Worm (Caenorhabditis elegans): ENCODE data around the gene sra-29.

Gene sra-29

ce11 chrII:6598050-6598449, 22.5 kb upstream of the sra-29 start, which contains the start of gene dnj-8:
Gene dnj-8 (minus strand): TSS chrII:6598080.
- TF ChIP-seq unc-120 (tag; optimal IDR thresholded peaks at IDR 0.05; ENCODE audit: poor library complexity, severe bottlenecking) = no peak
- TF ChIP-seq mab-5 (tag; optimal IDR thresholded peaks at IDR 0.05) = no peak
- TF ChIP-seq unc-39 (tag; optimal IDR thresholded peaks at IDR 0.05) = no peak
- no peak for TF ChIP-seq ham-2 (GFP tag; optimal IDR thresholded peaks at IDR 0.05)
- TF ChIP-seq sptf-1 (tag; optimal IDR thresholded peaks at IDR 0.05) = no peak
- no peak for TF ChIP-seq M03D4.4 (tag; optimal IDR thresholded peaks at IDR 0.05)
- no peak for TF ChIP-seq pha-4 (tag; optimal IDR thresholded peaks at IDR 0.05)
- TF ChIP-seq unc-62 (GFP tag; optimal IDR thresholded peaks at IDR 0.05) = no peak
- TF ChIP-seq nhr-12 (tag; optimal IDR thresholded peaks at IDR 0.05) = no peak
- TF ChIP-seq lin-32 (GFP tag; optimal IDR thresholded peaks at IDR 0.05) = no peak
- no peak for TF ChIP-seq ceh-43 (GFP tag; optimal IDR thresholded peaks at IDR 0.05)
- no peak for TF ChIP-seq elt-1 (tag; optimal IDR thresholded peaks at IDR 0.05; ENCODE audit: borderline replicate concordance, insufficient read depth)
- no peak for TF ChIP-seq ceh-83 (GFP tag; optimal IDR thresholded peaks at IDR 0.05)
- TF ChIP-seq drap-1 (GFP tag; optimal IDR thresholded peaks at IDR 0.05) = no peak
- no peak for TF ChIP-seq ztf-11 (tag; optimal IDR thresholded peaks at IDR 0.05)
- no peak for TF ChIP-seq mls-2 (tag; optimal IDR thresholded peaks at IDR 0.05)
- no peak for TF ChIP-seq mep-1 (tag; optimal IDR thresholded peaks at IDR 0.05)
- TF ChIP-seq sem-2 (GFP tag; optimal IDR thresholded peaks at IDR 0.05) = no peak

DNA sequence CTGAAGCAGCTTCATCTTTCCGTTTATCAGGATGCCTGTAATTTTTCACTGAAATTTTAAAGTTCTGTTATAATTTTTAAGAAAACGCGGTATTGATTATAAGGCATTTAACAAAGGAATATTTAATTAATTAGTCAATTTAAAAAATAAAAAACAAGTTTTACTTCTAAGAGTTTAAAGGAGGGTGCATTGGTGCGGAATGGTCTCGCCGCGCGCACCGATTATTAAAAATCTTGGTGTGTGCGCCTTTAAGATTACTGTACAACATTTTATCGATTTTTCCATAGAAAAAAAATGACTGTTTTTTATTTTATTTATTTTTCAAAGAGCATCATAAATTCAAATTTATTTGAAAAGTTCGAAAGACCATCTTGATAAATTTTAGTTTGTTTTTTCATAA, 22.0 kb upstream of the sra-29 start:
- TF ChIP-seq ham-2 (GFP tag; optimal IDR thresholded peaks at IDR 0.05) (no peak), nhr-28 (tag; optimal IDR thresholded peaks at IDR 0.05) (no peak), unc-39 (tag; optimal IDR thresholded peaks at IDR 0.05) (no peak), bed-3 (GFP tag; optimal IDR thresholded peaks at IDR 0.05) (no peak), ces-1 (GFP tag; optimal IDR thresholded peaks at IDR 0.05) (no peak), ceh-83 (GFP tag; optimal IDR thresholded peaks at IDR 0.05) (no peak), ztf-11 (tag; optimal IDR thresholded peaks at IDR 0.05) (no peak), unc-62 (GFP tag; optimal IDR thresholded peaks at IDR 0.05) (no peak), sem-2 (GFP tag; optimal IDR thresholded peaks at IDR 0.05) (no peak), sptf-1 (tag; optimal IDR thresholded peaks at IDR 0.05) (no peak), nhr-2 (tag; optimal IDR thresholded peaks at IDR 0.05) (no peak), flh-1 (GFP tag; optimal IDR thresholded peaks at IDR 0.05) (no peak), pha-4 (tag; optimal IDR thresholded peaks at IDR 0.05) (no peak), lsy-2 (tag; optimal IDR thresholded peaks at IDR 0.05) (no peak), snpc-4 (tag; optimal IDR thresholded peaks at IDR 0.05) (no peak), blmp-1 (tag; optimal IDR thresholded peaks at IDR 0.05) (no peak), lin-32 (GFP tag; optimal IDR thresholded peaks at IDR 0.05) (no peak), tbx-8 (GFP tag; optimal IDR thresholded peaks at IDR 0.05) (no peak), nhr-12 (tag; optimal IDR thresholded peaks at IDR 0.05) (no peak), hlh-1 (tag; optimal IDR thresholded peaks at IDR 0.05) (no peak)

DNA sequence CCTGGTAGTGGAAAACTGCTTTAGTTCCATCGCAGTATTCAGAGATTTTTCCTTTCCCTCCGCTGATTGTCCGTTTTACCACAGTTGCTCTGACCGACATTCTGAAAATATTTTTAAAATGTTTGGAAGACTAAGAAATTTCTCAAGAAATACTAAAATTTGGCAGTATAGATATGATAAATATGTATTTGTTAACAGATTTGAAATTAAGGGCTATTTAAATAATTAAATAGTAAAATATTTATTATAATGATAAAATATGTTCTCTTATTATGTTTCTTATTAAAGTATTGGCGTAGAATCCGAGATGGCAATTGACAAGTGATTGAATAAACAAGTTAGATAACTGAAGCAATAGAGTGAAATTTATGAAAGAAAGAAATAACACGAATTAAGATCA, 18.6 kb upstream of the sra-29 start, which contains the start of gene aipr-1:
Gene aipr-1, minus strand, starts transcription at position 101 of the 400 bp plus-strand sequence.
- TF ChIP-seq ceh-39 (tag; optimal IDR thresholded peaks at IDR 0.05) (no peak), ztf-11 (tag; optimal IDR thresholded peaks at IDR 0.05) (no peak), cnd-1 (tag; optimal IDR thresholded peaks at IDR 0.05) (no peak), nhr-237 (tag; optimal IDR thresholded peaks at IDR 0.05) (no peak), ceh-83 (GFP tag; optimal IDR thresholded peaks at IDR 0.05) (no peak), flh-1 (GFP tag; optimal IDR thresholded peaks at IDR 0.05) (no peak), unc-39 (tag; optimal IDR thresholded peaks at IDR 0.05) (no peak), pha-4 (tag; optimal IDR thresholded peaks at IDR 0.05) (no peak), ham-2 (GFP tag; optimal IDR thresholded peaks at IDR 0.05) (no peak), unc-120 (tag; optimal IDR thresholded peaks at IDR 0.05; ENCODE audit: poor library complexity, severe bottlenecking) (no peak), lin-32 (GFP tag; optimal IDR thresholded peaks at IDR 0.05) (no peak), mep-1 (tag; optimal IDR thresholded peaks at IDR 0.05) (no peak), blmp-1 (tag; optimal IDR thresholded peaks at IDR 0.05) (no peak), ces-1 (GFP tag; optimal IDR thresholded peaks at IDR 0.05) (no peak), snpc-4 (tag; optimal IDR thresholded peaks at IDR 0.05) (no peak), lsy-2 (tag; optimal IDR thresholded peaks at IDR 0.05) (no peak), ceh-43 (GFP tag; optimal IDR thresholded peaks at IDR 0.05) (no peak), unc-62 (GFP tag; optimal IDR thresholded peaks at IDR 0.05) (no peak), hlh-1 (tag; optimal IDR thresholded peaks at IDR 0.05) (no peak)

- TF ChIP-seq elt-3 (tag; optimal IDR thresholded peaks at IDR 0.05) (no peak), tbx-8 (GFP tag; optimal IDR thresholded peaks at IDR 0.05) (no peak), nhr-2 (tag; optimal IDR thresholded peaks at IDR 0.05) (no peak), zip-8 (tag; optimal IDR thresholded peaks at IDR 0.05) (no peak), cnd-1 (tag; optimal IDR thresholded peaks at IDR 0.05) (no peak), ceh-43 (GFP tag; optimal IDR thresholded peaks at IDR 0.05) (no peak), nhr-12 (tag; optimal IDR thresholded peaks at IDR 0.05) (no peak), elt-1 (tag; optimal IDR thresholded peaks at IDR 0.05; ENCODE audit: borderline replicate concordance, insufficient read depth) (no peak), flh-1 (GFP tag; optimal IDR thresholded peaks at IDR 0.05) (no peak), ces-1 (GFP tag; optimal IDR thresholded peaks at IDR 0.05) (no peak), blmp-1 (tag; optimal IDR thresholded peaks at IDR 0.05) (no peak), nhr-76 (tag; optimal IDR thresholded peaks at IDR 0.05) (no peak), sptf-1 (tag; optimal IDR thresholded peaks at IDR 0.05) (no peak), ztf-11 (tag; optimal IDR thresholded peaks at IDR 0.05) (no peak), mep-1 (tag; optimal IDR thresholded peaks at IDR 0.05) (no peak), drap-1 (GFP tag; optimal IDR thresholded peaks at IDR 0.05) (no peak), nhr-237 (tag; optimal IDR thresholded peaks at IDR 0.05) (no peak)
Observed at ce11 chrII:6592251-6592650, 16.7 kb upstream of the sra-29 start, which contains the start of gene C56C10.9. Gene C56C10.9 (minus strand): TSS chrII:6592351.
